Worm (Caenorhabditis elegans): Measurements from ENCODE around the gene T01D3.6.

Gene T01D3.6

ce11 chrV:13724781-13725180 lies 8.2 kb downstream of the T01D3.6 start, which contains the start of gene F35E12.2:
Gene F35E12.2 (minus strand): TSS chrV:13724881.
- TF ChIP-seq pha-4 (tag; optimal IDR thresholded peaks at IDR 0.05) (no peak), ceh-9 (tag; optimal IDR thresholded peaks at IDR 0.05) (no peak), aly-2 (tag; optimal IDR thresholded peaks at IDR 0.05) (no peak), pqm-1 (tag; optimal IDR thresholded peaks at IDR 0.05) (no peak), ZK546.5 (tag; optimal IDR thresholded peaks at IDR 0.05) (no peak), fos-1 (tag; optimal IDR thresholded peaks at IDR 0.05) (no peak), nhr-28 (tag; optimal IDR thresholded peaks at IDR 0.05) (no peak), tbx-2 (tag; optimal IDR thresholded peaks at IDR 0.05) (no peak), ztf-4 (tag; optimal IDR thresholded peaks at IDR 0.05) (no peak), skn-1 (tag; optimal IDR thresholded peaks at IDR 0.05) (no peak), nhr-43 (tag; optimal IDR thresholded peaks at IDR 0.05; ENCODE audit: poor library complexity, severe bottlenecking) (no peak), nhr-12 (tag; optimal IDR thresholded peaks at IDR 0.05) (no peak), lin-15B (tag; optimal IDR thresholded peaks at IDR 0.05) (no peak), unc-62 (GFP tag; optimal IDR thresholded peaks at IDR 0.05) (no peak), fkh-10 (GFP tag; optimal IDR thresholded peaks at IDR 0.05) (no peak), nfya-1 (tag; optimal IDR thresholded peaks at IDR 0.05; ENCODE audit: insufficient read depth) (no peak), mml-1 (tag; optimal IDR thresholded peaks at IDR 0.05) (no peak), zag-1 (tag; optimal IDR thresholded peaks at IDR 0.05) (no peak)

ce11 chrV:13725574-13725973 lies 8.9 kb downstream of the T01D3.6 start, which contains the start of gene fbxa-181:
Gene fbxa-181 (plus strand): TSS chrV:13725874.
- no peak for TF ChIP-seq ceh-28 (tag; optimal IDR thresholded peaks at IDR 0.05)
- TF ChIP-seq lsy-12 (tag; optimal IDR thresholded peaks at IDR 0.05): no peak
- no peak for TF ChIP-seq daf-12 (tag; optimal IDR thresholded peaks at IDR 0.05)
- no peak for TF ChIP-seq eor-1 (tag; optimal IDR thresholded peaks at IDR 0.05)

ce11 chrV:13730762-13731161 lies 14.1 kb downstream of the T01D3.6 start, which contains the start of gene dct-17:
Gene dct-17 (minus strand): TSS chrV:13730784.
- TF ChIP-seq hmg-11 (tag; optimal IDR thresholded peaks at IDR 0.05): no peak
- peak; percentile 58 for TF ChIP-seq elt-2 (tag; optimal IDR thresholded peaks at IDR 0.05)
- TF ChIP-seq nhr-237 (tag; optimal IDR thresholded peaks at IDR 0.05): no peak
- TF ChIP-seq pqm-1 (tag; optimal IDR thresholded peaks at IDR 0.05): peak; percentile 35
- TF ChIP-seq egl-5 (tag; optimal IDR thresholded peaks at IDR 0.05): no peak
- TF ChIP-seq ceh-82 (tag; optimal IDR thresholded peaks at IDR 0.05): no peak
- TF ChIP-seq nhr-28 (tag; optimal IDR thresholded peaks at IDR 0.05): no peak
- TF ChIP-seq zag-1 (tag; optimal IDR thresholded peaks at IDR 0.05): no peak
- TF ChIP-seq mdl-1 (tag; optimal IDR thresholded peaks at IDR 0.05): no peak
- no peak for TF ChIP-seq fos-1 (tag; optimal IDR thresholded peaks at IDR 0.05)
- TF ChIP-seq nhr-23 (tag; optimal IDR thresholded peaks at IDR 0.05): no peak
- no peak for TF ChIP-seq skn-1 (tag; optimal IDR thresholded peaks at IDR 0.05)
- no peak for TF ChIP-seq lin-15B (tag; optimal IDR thresholded peaks at IDR 0.05)
- TF ChIP-seq nhr-77 (tag; optimal IDR thresholded peaks at IDR 0.05): no peak

ce11 chrV:13736147-13736546 lies 19.5 kb downstream of the T01D3.6 start, which contains the start of gene F35E12.6:
Gene F35E12.6 (minus strand): TSS chrV:13736247.
- TF ChIP-seq elt-2 (tag; optimal IDR thresholded peaks at IDR 0.05) (peak; percentile 36), nhr-12 (tag; optimal IDR thresholded peaks at IDR 0.05) (no peak)

ce11 chrV:13738374-13738773 lies 21.8 kb downstream of the T01D3.6 start, which contains the start of gene irg-5:
Gene irg-5 (minus strand): TSS chrV:13738474.
- TF ChIP-seq nhr-43 (tag; optimal IDR thresholded peaks at IDR 0.05; ENCODE audit: poor library complexity, severe bottlenecking) (no peak), ceh-16 (tag; optimal IDR thresholded peaks at IDR 0.05) (no peak), nhr-12 (tag; optimal IDR thresholded peaks at IDR 0.05) (no peak), unc-39 (tag; optimal IDR thresholded peaks at IDR 0.05) (no peak), daf-12 (tag; optimal IDR thresholded peaks at IDR 0.05) (no peak), fos-1 (tag; optimal IDR thresholded peaks at IDR 0.05) (no peak), hmg-11 (tag; optimal IDR thresholded peaks at IDR 0.05) (no peak), R02D3.7 (tag; optimal IDR thresholded peaks at IDR 0.05) (no peak), snpc-4 (tag; optimal IDR thresholded peaks at IDR 0.05) (no peak), nhr-25 (tag; optimal IDR thresholded peaks at IDR 0.05) (no peak), nhr-76 (tag; optimal IDR thresholded peaks at IDR 0.05) (no peak), mml-1 (tag; optimal IDR thresholded peaks at IDR 0.05) (no peak), ceh-82 (tag; optimal IDR thresholded peaks at IDR 0.05) (no peak), pqm-1 (tag; optimal IDR thresholded peaks at IDR 0.05) (no peak)
